Fruit fly (Drosophila melanogaster) whole organism: Measurements from ENCODE around the gene Lrch.

Experiments
- CG8478 ChIP-seq: fragments of >200 bp; optimal IDR thresholded peaks from 2 replicates; lab custom pipeline; 2018; ENCODE audit warnings: inconsistent platforms
- Dll ChIP-seq: fragments of >200 bp; optimal IDR thresholded peaks from 2 replicates; lab custom pipeline; 2017
- EcR ChIP-seq, 2 experiments: fragments of >200 bp; optimal IDR thresholded peaks; 2 replicates each; lab custom pipeline; 2017; ENCODE audit warnings: missing biosample characterization in 2 of 2, missing genetic modification characterization in 2 of 2, missing genetic modification reagents in 2 of 2

DNA sequence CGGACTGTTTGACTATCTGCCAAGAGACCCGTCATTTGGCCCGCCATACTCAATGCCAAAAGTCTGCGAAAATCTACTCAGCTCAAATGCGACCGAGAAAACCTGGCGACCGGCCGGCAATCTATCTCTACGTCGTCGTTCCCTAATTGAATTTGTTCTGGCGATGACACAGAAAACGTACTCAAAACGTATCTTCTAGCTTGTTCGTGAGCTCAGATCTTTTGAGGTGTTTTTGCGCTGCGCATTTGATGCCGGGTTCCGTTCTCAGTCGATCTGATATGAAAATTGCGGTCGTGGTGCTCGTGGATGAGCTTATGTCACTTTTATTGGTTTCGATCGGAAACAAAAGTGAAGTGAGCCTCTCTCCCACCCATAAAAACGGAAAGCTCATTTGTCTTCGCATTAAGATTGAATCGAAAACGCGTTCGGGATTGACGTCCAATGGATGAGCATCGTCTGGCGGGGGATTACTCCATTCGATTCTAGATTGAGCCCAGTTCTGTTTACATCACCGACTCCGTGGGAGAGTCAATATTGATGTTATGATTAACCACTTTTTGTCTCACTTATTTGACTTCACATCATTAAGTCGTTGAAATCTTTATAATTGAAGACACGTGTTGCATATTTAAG lies 3.9 kb upstream of the Lrch start:
- TF ChIP-seq EcR (GFP tag; optimal IDR thresholded peaks at IDR 0.05; lab: Kevin White, UChicago) (no peak), CG8478 (lab: Kevin White, UChicago) (no peak), Dll (lab: Kevin White, UChicago) (no peak)
